Worm (Caenorhabditis elegans): ENCODE data around the gene iff-1.

DNA sequence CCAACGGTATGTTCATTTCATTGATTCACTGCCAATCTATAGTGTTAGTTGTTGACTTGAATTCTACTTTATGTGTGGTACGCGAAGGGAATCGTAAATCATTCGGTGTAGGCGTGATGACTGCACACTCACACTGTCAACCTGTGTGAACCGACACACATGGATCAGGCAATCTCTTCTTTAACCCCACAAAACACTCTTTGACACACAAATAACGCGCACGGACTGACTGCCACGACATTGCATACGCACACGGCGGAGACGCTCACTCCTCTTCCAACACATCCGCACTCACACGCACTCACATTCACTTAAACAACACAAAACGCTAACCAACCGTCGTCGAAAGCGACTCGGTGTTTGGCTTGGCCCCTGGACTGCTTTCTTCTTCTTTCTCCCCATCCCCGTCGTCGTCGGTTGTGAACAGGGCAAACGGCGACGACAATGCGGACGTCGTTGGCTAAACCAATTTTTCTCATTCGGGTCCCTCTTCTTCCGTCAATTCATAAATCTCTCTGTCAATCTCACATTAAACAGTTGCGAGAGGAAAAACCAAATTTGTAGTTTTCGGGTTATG lies 46.8 kb downstream of the iff-1 start:
- TF ChIP-seq blmp-1 (tag; optimal IDR thresholded peaks at IDR 0.05; ENCODE audit: insufficient read depth) (no peak), nhr-129 (tag; optimal IDR thresholded peaks at IDR 0.05) (peak; percentile 19), snpc-4 (tag; optimal IDR thresholded peaks at IDR 0.05) (no peak), ztf-11 (tag; optimal IDR thresholded peaks at IDR 0.05) (no peak), unc-39 (tag; optimal IDR thresholded peaks at IDR 0.05) (no peak), ZK546.5 (tag; optimal IDR thresholded peaks at IDR 0.05) (no peak), lsy-2 (tag; optimal IDR thresholded peaks at IDR 0.05) (no peak), sma-3 (GFP tag; optimal IDR thresholded peaks at IDR 0.05) (no peak), nhr-77 (tag; optimal IDR thresholded peaks at IDR 0.05) (no peak), mab-5 (tag; optimal IDR thresholded peaks at IDR 0.05) (no peak), alr-1 (tag; optimal IDR thresholded peaks at IDR 0.05) (no peak), fos-1 (tag; optimal IDR thresholded peaks at IDR 0.05) (no peak), mdl-1 (tag; optimal IDR thresholded peaks at IDR 0.05) (no peak)

Measured in whole organism, L2 larva.